Worm (Caenorhabditis elegans): ENCODE results near the gene F49F1.17.

DNA sequence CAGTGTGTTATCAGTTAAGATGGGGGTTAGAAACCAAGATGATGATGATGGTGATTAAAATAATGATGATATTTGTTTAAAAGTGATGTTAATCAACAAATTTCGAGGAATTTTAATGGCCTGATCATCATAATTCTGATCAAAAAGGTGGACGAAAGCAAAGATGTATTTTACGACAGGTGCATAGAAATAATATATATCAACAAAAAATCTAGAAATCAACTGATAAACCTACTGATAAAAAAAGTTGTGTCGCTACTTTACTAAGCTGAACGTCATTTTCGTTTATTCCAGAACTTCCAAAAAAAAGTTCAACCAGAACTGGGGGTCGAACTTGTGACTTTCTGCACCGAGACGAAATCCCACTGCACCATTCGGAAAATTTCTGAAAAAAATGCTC is 12.6 kb downstream of the F49F1.17 start, which contains the start of gene mul-1:
- no peak for TF ChIP-seq tbx-2 (tag; optimal IDR thresholded peaks at IDR 0.05)
- no peak for TF ChIP-seq unc-39 (tag; optimal IDR thresholded peaks at IDR 0.05)
- no peak for TF ChIP-seq daf-12 (tag; optimal IDR thresholded peaks at IDR 0.05)
- TF ChIP-seq lin-15B (tag; optimal IDR thresholded peaks at IDR 0.05), result no peak
- no peak for TF ChIP-seq pha-4 (tag; optimal IDR thresholded peaks at IDR 0.05)
- TF ChIP-seq nhr-76 (tag; optimal IDR thresholded peaks at IDR 0.05), result no peak
- TF ChIP-seq ama-1 (optimal IDR thresholded peaks at IDR 0.05), result no peak
